Worm (Caenorhabditis elegans): ENCODE results near the gene nrde-1.

The nrde-1 gene

DNA sequence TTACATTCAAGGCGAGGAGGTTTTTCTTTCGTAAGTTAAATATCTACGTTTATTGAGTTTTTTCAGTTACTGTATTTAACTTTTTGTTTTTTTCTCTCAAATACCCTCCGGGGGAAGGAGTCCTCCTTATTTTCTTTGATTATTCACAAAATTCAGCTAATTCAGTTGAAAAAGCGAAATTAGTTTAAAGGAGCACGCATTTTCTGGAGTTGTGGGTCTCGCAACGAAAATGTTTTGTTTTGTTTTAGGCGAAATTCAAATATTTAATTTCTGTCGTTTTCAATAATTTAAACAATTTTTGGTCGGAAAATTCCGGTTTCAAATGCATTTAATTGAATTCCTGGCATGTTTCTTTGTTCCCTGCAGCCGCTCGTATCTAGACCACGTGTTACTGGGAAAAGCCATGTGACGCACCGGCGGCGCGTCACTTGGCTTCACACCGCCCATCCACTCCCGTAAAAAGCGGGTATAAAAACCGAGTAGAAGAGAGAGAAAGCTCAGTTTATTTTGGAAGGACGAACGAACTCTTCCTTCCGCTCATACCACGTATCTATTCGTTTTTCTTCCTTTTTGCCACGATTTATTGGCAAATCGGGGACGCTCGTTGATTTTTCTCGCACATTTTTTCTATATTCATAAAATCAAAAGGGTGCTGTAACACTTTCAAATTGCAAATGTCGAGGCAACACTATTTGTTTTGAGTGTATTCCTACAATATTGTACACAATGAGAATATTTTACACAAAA lies 22.4 kb downstream of the nrde-1 start:
- TF ChIP-seq unc-30 (tag; optimal IDR thresholded peaks at IDR 0.05) (no peak), nhr-85 (tag) (peak; percentile 55), mep-1 (tag; optimal IDR thresholded peaks at IDR 0.05) (no peak), alr-1 (tag; optimal IDR thresholded peaks at IDR 0.05; ENCODE audit: borderline replicate concordance) (no peak), fos-1 (tag; optimal IDR thresholded peaks at IDR 0.05) (no peak), egl-13 (tag; optimal IDR thresholded peaks at IDR 0.05) (no peak), ama-1 (optimal IDR thresholded peaks at IDR 0.05) (peak; percentile 74), zag-1 (tag; optimal IDR thresholded peaks at IDR 0.05) (no peak), ceh-63 (GFP tag; optimal IDR thresholded peaks at IDR 0.05) (no peak), swsn-7 (tag; optimal IDR thresholded peaks at IDR 0.05) (no peak), ztf-11 (tag; optimal IDR thresholded peaks at IDR 0.05) (no peak), lin-15B (tag; optimal IDR thresholded peaks at IDR 0.05) (no peak), sup-37 (GFP tag; optimal IDR thresholded peaks at IDR 0.05) (no peak), hlh-4 (tag; optimal IDR thresholded peaks at IDR 0.05) (no peak), fkh-8 (tag; optimal IDR thresholded peaks at IDR 0.05) (peak; percentile 33), elt-2 (tag; optimal IDR thresholded peaks at IDR 0.05) (no peak), sptf-1 (tag; optimal IDR thresholded peaks at IDR 0.05) (no peak), irx-1 (tag; optimal IDR thresholded peaks at IDR 0.05) (no peak), lin-14 (GFP tag; optimal IDR thresholded peaks at IDR 0.05) (peak; percentile 76), pqm-1 (tag; optimal IDR thresholded peaks at IDR 0.05) (no peak), lsy-2 (tag; optimal IDR thresholded peaks at IDR 0.05) (no peak), xbp-1 (tag; optimal IDR thresholded peaks at IDR 0.05) (peak; percentile 18), F16B12.6 (tag; optimal IDR thresholded peaks at IDR 0.05) (no peak), pax-3 (tag; optimal IDR thresholded peaks at IDR 0.05) (no peak), nhr-237 (tag; optimal IDR thresholded peaks at IDR 0.05) (no peak), jun-1 (tag; optimal IDR thresholded peaks at IDR 0.05) (no peak), nhr-19 (GFP tag; conservative IDR thresholded peaks at IDR 0.05) (peak; percentile 32), efl-3 (GFP tag; optimal IDR thresholded peaks at IDR 0.05) (no peak), pag-3 (tag; optimal IDR thresholded peaks at IDR 0.05; ENCODE audit: borderline replicate concordance, insufficient read depth) (no peak), lin-35 (GFP tag; optimal IDR thresholded peaks at IDR 0.05) (no peak), rnt-1 (tag; optimal IDR thresholded peaks at IDR 0.05) (peak; percentile 43), aha-1 (tag; optimal IDR thresholded peaks at IDR 0.05) (no peak), fkh-4 (tag; optimal IDR thresholded peaks at IDR 0.05; ENCODE audit: borderline replicate concordance) (no peak), hpl-2 (GFP tag; optimal IDR thresholded peaks at IDR 0.05) (no peak), ceh-88 (GFP tag; IDR thresholded peaks at IDR 0.05) (no peak), isw-1 (GFP tag; IDR thresholded peaks at IDR 0.05) (no peak), mef-2 (tag; optimal IDR thresholded peaks at IDR 0.05) (no peak), snu-23 (GFP tag; optimal IDR thresholded peaks at IDR 0.05) (peak; percentile 35), ceh-8 (GFP tag; optimal IDR thresholded peaks at IDR 0.05) (peak; percentile 11), sox-4 (tag; optimal IDR thresholded peaks at IDR 0.05) (no peak), nhr-76 (tag; optimal IDR thresholded peaks at IDR 0.05) (no peak), ceh-90 (tag; optimal IDR thresholded peaks at IDR 0.05) (no peak), nhr-12 (tag; optimal IDR thresholded peaks at IDR 0.05) (no peak), vab-15 (tag; optimal IDR thresholded peaks at IDR 0.05) (no peak), lin-39 (tag; optimal IDR thresholded peaks at IDR 0.05) (no peak), nhr-20 (tag; optimal IDR thresholded peaks at IDR 0.05) (peak; percentile 4), dsc-1 (tag; optimal IDR thresholded peaks at IDR 0.05) (no peak), nhr-28 (tag; optimal IDR thresholded peaks at IDR 0.05) (no peak), mab-9 (GFP tag; IDR thresholded peaks at IDR 0.05) (no peak), unc-86 (tag; optimal IDR thresholded peaks at IDR 0.05) (no peak), egl-27 (tag; optimal IDR thresholded peaks at IDR 0.05) (no peak), grh-1 (GFP tag; IDR thresholded peaks at IDR 0.05) (no peak), fkh-10 (GFP tag; optimal IDR thresholded peaks at IDR 0.05) (no peak)
